Worm (Caenorhabditis elegans) whole organism, L1 larva: ENCODE data around the gene F28H7.8.

Experiments
- C34B4.2 ChIP-seq: sonication (generic microtip); optimal IDR thresholded peaks from 2 replicates; lab custom pipeline; 2017; ENCODE audit warnings: mild to moderate bottlenecking, missing genetic modification characterization, missing compliant biosample characterization
- F16B12.6 ChIP-seq: fragments of 150-350 bp; optimal IDR thresholded peaks from 2 replicates; lab custom pipeline; 2014; ENCODE audit warnings: missing biosample characterization, missing genetic modification characterization
- aly-2 ChIP-seq: fragments of 150-350 bp; optimal IDR thresholded peaks from 2 replicates; lab custom pipeline; 2014; ENCODE audit warnings: missing biosample characterization, missing genetic modification characterization
- ama-1 ChIP-seq: fragments of 150-350 bp; optimal IDR thresholded peaks from 2 replicates; lab custom pipeline; 2014
- blmp-1 ChIP-seq: fragments of 150-350 bp; optimal IDR thresholded peaks from 2 replicates; lab custom pipeline; 2014; ENCODE audit warnings: missing biosample characterization, missing genetic modification characterization
- ceh-63 ChIP-seq: fragments of 200-800 bp; sonication (Bioruptor generic); optimal IDR thresholded peaks from 2 replicates; lab custom pipeline; 2018; ENCODE audit warnings: mild to moderate bottlenecking, missing genetic modification characterization, missing compliant biosample characterization
- dpl-1 ChIP-seq, 3 experiments: fragments of 150-350 bp in 2 of 3; sonication (generic microtip) in 1 of 3; optimal IDR thresholded peaks; 2 replicates each; lab custom pipeline; 2014 to 2017; ENCODE audit warnings: missing biosample characterization in 3 of 3, missing genetic modification characterization in 3 of 3, missing genetic modification reagents in 3 of 3
- dsc-1 ChIP-seq: sonication (generic microtip); optimal IDR thresholded peaks from 2 replicates; lab custom pipeline; 2016; ENCODE audit warnings: mild to moderate bottlenecking, missing genetic modification characterization, missing compliant biosample characterization
- efl-1 ChIP-seq, 4 experiments: fragments of 150-350 bp; optimal IDR thresholded peaks in 3 of 4; peaks in 1 of 4; 1 replicate in 1 of 4; 2 replicates in 3 of 4; lab custom pipeline; 2014; ENCODE audit warnings: missing biosample characterization in 2 of 4, missing genetic modification characterization in 2 of 4, missing genetic modification reagents in 2 of 4
- elt-2 ChIP-seq: sonication (generic microtip); optimal IDR thresholded peaks from 2 replicates; lab custom pipeline; 2016; ENCODE audit warnings: missing genetic modification characterization, mild to moderate bottlenecking, inconsistent platforms, missing compliant biosample characterization, missing genetic modification reagents
- grh-1 ChIP-seq: fragments of 200-800 bp; sonication (Bioruptor generic); IDR thresholded peaks from 2 replicates; pipeline ENCODE4 v1.3.6; 2022; ENCODE audit warnings: missing genetic modification reagents, missing genetic modification characterization, missing compliant biosample characterization
- hlh-4 ChIP-seq: sonication (generic microtip); optimal IDR thresholded peaks from 2 replicates; lab custom pipeline; 2016; ENCODE audit warnings: mild to moderate bottlenecking, missing genetic modification characterization, missing compliant biosample characterization
- hpl-2 ChIP-seq: fragments of 150-350 bp; optimal IDR thresholded peaks from 2 replicates; lab custom pipeline; 2014; ENCODE audit warnings: missing biosample characterization, missing genetic modification reagents, missing genetic modification characterization
- irx-1 ChIP-seq: sonication (generic microtip); optimal IDR thresholded peaks from 2 replicates; lab custom pipeline; 2016; ENCODE audit warnings: missing genetic modification characterization, missing compliant biosample characterization
- isw-1 ChIP-seq: fragments of 200-800 bp; sonication (Bioruptor generic); IDR thresholded peaks from 2 replicates; pipeline ENCODE4 v1.3.6; 2022; ENCODE audit warnings: missing genetic modification characterization, missing compliant biosample characterization
- jun-1 ChIP-seq: fragments of 150-350 bp; optimal IDR thresholded peaks from 2 replicates; lab custom pipeline; 2014; ENCODE audit warnings: missing biosample characterization, missing genetic modification reagents, missing genetic modification characterization
- lin-13 ChIP-seq: fragments of 150-350 bp; optimal IDR thresholded peaks from 2 replicates; lab custom pipeline; 2014; ENCODE audit warnings: missing biosample characterization, missing genetic modification reagents, missing genetic modification characterization
- lin-15B ChIP-seq: fragments of 150-350 bp; sonication (generic microtip); optimal IDR thresholded peaks from 3 replicates; lab custom pipeline; 2014; ENCODE audit warnings: missing biosample characterization, missing genetic modification characterization
- lin-35 ChIP-seq, 2 experiments: fragments of 150-350 bp; optimal IDR thresholded peaks; 2 replicates each; lab custom pipeline; 2014; ENCODE audit warnings: missing biosample characterization in 2 of 2, missing genetic modification characterization in 2 of 2, missing genetic modification reagents in 2 of 2
- mef-2 ChIP-seq: fragments of 150-350 bp; optimal IDR thresholded peaks from 2 replicates; lab custom pipeline; 2014; ENCODE audit warnings: missing biosample characterization, missing genetic modification characterization
- nhr-12 ChIP-seq: sonication (generic microtip); optimal IDR thresholded peaks from 2 replicates; lab custom pipeline; 2017; ENCODE audit warnings: missing biosample characterization, missing genetic modification characterization
- nhr-20 ChIP-seq: sonication (generic microtip); optimal IDR thresholded peaks from 2 replicates; lab custom pipeline; 2016; ENCODE audit warnings: mild to moderate bottlenecking, missing genetic modification characterization, missing compliant biosample characterization
- nhr-28 ChIP-seq: fragments of 150-350 bp; optimal IDR thresholded peaks from 2 replicates; lab custom pipeline; 2014; ENCODE audit warnings: missing biosample characterization, missing genetic modification characterization
- nhr-85 ChIP-seq: sonication (generic microtip); peaks from one replicate; lab custom pipeline; 2016; ENCODE audit warnings: missing genetic modification characterization, inconsistent platforms, missing compliant biosample characterization
- pag-3 ChIP-seq: sonication (generic microtip); optimal IDR thresholded peaks from 2 replicates; lab custom pipeline; 2017; ENCODE audit warnings: missing genetic modification characterization, mild to moderate bottlenecking, missing compliant biosample characterization, antibody characterized with exemption, borderline replicate concordance; ENCODE audit not compliant: insufficient read depth
- pax-3 ChIP-seq: fragments of 200-800 bp; sonication (Bioruptor generic); optimal IDR thresholded peaks from 2 replicates; lab custom pipeline; 2018; ENCODE audit warnings: mild to moderate bottlenecking, missing genetic modification characterization, moderate library complexity, missing compliant biosample characterization
- skn-1 ChIP-seq: fragments of 150-350 bp; optimal IDR thresholded peaks from 2 replicates; lab custom pipeline; 2014; ENCODE audit warnings: missing biosample characterization, missing genetic modification characterization
- snu-23 ChIP-seq: sonication (generic microtip); optimal IDR thresholded peaks from 2 replicates; lab custom pipeline; 2016; ENCODE audit warnings: missing genetic modification characterization, missing compliant biosample characterization
- sox-4 ChIP-seq: sonication (generic microtip); optimal IDR thresholded peaks from 2 replicates; lab custom pipeline; 2016; ENCODE audit warnings: missing genetic modification characterization, missing compliant biosample characterization
- sptf-1 ChIP-seq: fragments of 150-350 bp; optimal IDR thresholded peaks from 2 replicates; lab custom pipeline; 2014; ENCODE audit warnings: missing biosample characterization, missing genetic modification characterization
- sup-37 ChIP-seq: fragments of 200-800 bp; sonication (Bioruptor generic); optimal IDR thresholded peaks from 2 replicates; lab custom pipeline; 2018; ENCODE audit warnings: mild to moderate bottlenecking, missing genetic modification characterization, missing compliant biosample characterization
- tbx-2 ChIP-seq: sonication (generic microtip); optimal IDR thresholded peaks from 2 replicates; lab custom pipeline; 2016; ENCODE audit warnings: missing genetic modification characterization, missing compliant biosample characterization
- unc-130 ChIP-seq: fragments of 150-350 bp; optimal IDR thresholded peaks from 2 replicates; lab custom pipeline; 2017; ENCODE audit warnings: missing biosample characterization, missing genetic modification characterization, inconsistent platforms
- unc-62 ChIP-seq: fragments of 150-350 bp; optimal IDR thresholded peaks from 2 replicates; lab custom pipeline; 2014; ENCODE audit warnings: missing biosample characterization, missing genetic modification reagents, missing genetic modification characterization
- vab-15 ChIP-seq: sonication (generic microtip); optimal IDR thresholded peaks from 2 replicates; lab custom pipeline; 2017; ENCODE audit warnings: missing genotype, mild to moderate bottlenecking, missing genetic modification characterization, missing compliant biosample characterization
- xbp-1 ChIP-seq: sonication (generic microtip); optimal IDR thresholded peaks from 2 replicates; lab custom pipeline; 2016; ENCODE audit warnings: missing genetic modification characterization, missing compliant biosample characterization
- zag-1 ChIP-seq: fragments of 150-350 bp; optimal IDR thresholded peaks from 2 replicates; lab custom pipeline; 2014; ENCODE audit warnings: missing biosample characterization, missing genetic modification characterization
- zip-4 ChIP-seq: fragments of 200-800 bp; sonication (Bioruptor generic); optimal IDR thresholded peaks from 2 replicates; lab custom pipeline; 2018; ENCODE audit warnings: mild to moderate bottlenecking, missing genetic modification characterization, moderate library complexity, missing compliant biosample characterization

F28H7.8 gene

ce11 chrV:10743649-10744048, 15.1 kb upstream of the F28H7.8 start, which contains the start of gene srj-22:
srj-22 (minus strand) TSS chrV:10743749.
- TF ChIP-seq lin-35 (GFP tag; optimal IDR thresholded peaks at IDR 0.05; lab: Kevin White, UChicago): no peak
- TF ChIP-seq pag-3 (tag; lab: Kevin White, UChicago): no peak
- TF ChIP-seq zag-1: no peak

- TF ChIP-seq sptf-1 (tag; lab: Kevin White, UChicago) (no peak), unc-62 (no peak), C34B4.2 (no peak), pax-3 (tag; lab: Kevin White, UChicago) (no peak), irx-1 (tag; lab: Kevin White, UChicago) (no peak), lin-13 (GFP tag; lab: Kevin White, UChicago) (no peak)
These were observed 13.7 kb upstream of the F28H7.8 start, which contains the start of gene srj-21 for ce11 chrV:10745034-10745433. srj-21 (plus strand) TSS chrV:10745334.

- TF ChIP-seq efl-1 (optimal IDR thresholded peaks at IDR 0.05; lab: Kevin White, UChicago) (no peak), efl-1 (GFP tag; optimal IDR thresholded peaks at IDR 0.05 in 1 of 2; lab: Kevin White, UChicago) (peak in 1 of 2 experiments; percentile 77), nhr-20 (tag; lab: Kevin White, UChicago) (peak; percentile 4), ama-1 (lab: Kevin White, UChicago) (no peak)
These were observed 11.4 kb upstream of the F28H7.8 start, which contains the start of the genes selt-1.2 and F28H7.2 for ce11 chrV:10747263-10747951. selt-1.2 (minus strand) TSS chrV:10747363. F28H7.2 (plus strand) TSS chrV:10747901.

ce11 chrV:10750630-10751029, 8.1 kb upstream of the F28H7.8 start, which contains the start of gene F28H7.3:
F28H7.3 (minus strand) TSS chrV:10750788.
- no peak for TF ChIP-seq sup-37 (GFP tag; lab: Kevin White, UChicago)
- TF ChIP-seq elt-2 (tag; lab: Kevin White, UChicago): peak; percentile 85
- no peak for TF ChIP-seq efl-1 (optimal IDR thresholded peaks at IDR 0.05; lab: Kevin White, UChicago)
- peak in 1 of 2 experiments; percentile 92 for TF ChIP-seq efl-1 (GFP tag; optimal IDR thresholded peaks at IDR 0.05 in 1 of 2; lab: Kevin White, UChicago)
- TF ChIP-seq, all 84 proteins: peak for 2

- TF ChIP-seq jun-1 (tag; lab: Kevin White, UChicago): no peak
- TF ChIP-seq lin-35 (GFP tag; optimal IDR thresholded peaks at IDR 0.05; lab: Kevin White, UChicago): no peak
- TF ChIP-seq grh-1: no peak
- no peak for TF ChIP-seq aly-2 (tag; lab: Kevin White, UChicago)
- no peak for TF ChIP-seq irx-1 (tag; lab: Kevin White, UChicago)
- no peak for TF ChIP-seq unc-130 (tag; lab: Kevin White, UChicago)
- no peak for TF ChIP-seq ceh-63
- TF ChIP-seq pax-3 (tag; lab: Kevin White, UChicago): no peak
- no peak for TF ChIP-seq vab-15 (tag; lab: Kevin White, UChicago)
- TF ChIP-seq F16B12.6 (tag; lab: Kevin White, UChicago): no peak
- no peak for TF ChIP-seq nhr-28
These were observed 4.7 kb upstream of the F28H7.8 start, which contains the start of gene F28H7.7 for ce11 chrV:10754050-10754449. F28H7.7 (minus strand) TSS chrV:10754150.

- TF ChIP-seq dsc-1 (tag; lab: Kevin White, UChicago): no peak
- no peak for TF ChIP-seq sox-4 (tag; lab: Kevin White, UChicago)
- TF ChIP-seq skn-1 (tag; lab: Kevin White, UChicago): no peak
- no peak for TF ChIP-seq lin-15B (tag; lab: Kevin White, UChicago)
These were observed 2.1 kb upstream of the F28H7.8 start, which contains the start of gene irld-6 for ce11 chrV:10756698-10757097. irld-6 (minus strand) TSS chrV:10756798.

- TF ChIP-seq mef-2 (tag; lab: Kevin White, UChicago) (no peak), dsc-1 (tag; lab: Kevin White, UChicago) (no peak), nhr-12 (tag; lab: Kevin White, UChicago) (no peak), xbp-1 (tag; lab: Kevin White, UChicago) (peak; percentile 39), dpl-1 (GFP tag; optimal IDR thresholded peaks at IDR 0.05; lab: Kevin White, UChicago) (no peak), snu-23 (GFP tag; lab: Kevin White, UChicago) (peak; percentile 50), tbx-2 (tag; lab: Kevin White, UChicago) (peak; percentile 2), zip-4 (GFP tag; lab: Kevin White, UChicago) (peak; percentile 11), hpl-2 (GFP tag; lab: Kevin White, UChicago) (no peak), nhr-85 (tag; lab: Kevin White, UChicago) (peak; percentile 89), nhr-20 (tag; lab: Kevin White, UChicago) (peak; percentile 50), ama-1 (lab: Kevin White, UChicago) (no peak), efl-1 (optimal IDR thresholded peaks at IDR 0.05; lab: Kevin White, UChicago) (no peak), efl-1 (GFP tag; optimal IDR thresholded peaks at IDR 0.05 in 1 of 2; lab: Kevin White, UChicago) (no peak), isw-1 (GFP tag; lab: Robert Waterston, UW) (no peak), skn-1 (tag; lab: Kevin White, UChicago) (peak; percentile 40), hlh-4 (no peak), blmp-1 (tag; lab: Kevin White, UChicago) (peak; percentile 63)
These were observed 1.6 kb upstream of the F28H7.8 start for ce11 chrV:10757128-10757527.
